ENCODE assay signal across 2 fruit fly cellular contexts in genomic region chr4:721774-722173, dm6.
A peak's percentile ranks its signal among the peaks of the same experiment; 100 is the strongest.
TF ChIP-seq lines count a peak whose summit lies in the region.

No protein-coding gene starts in this region.

- TF ChIP-seq CTCF in whole organism, embryonic (GFP tag; optimal IDR thresholded peaks at IDR 0.05; lab: Kevin White, UChicago), result peak; percentile 67

TF ChIP-seq in whole organism, embryonic, 481 proteins besides CTCF, POLR2A, EP300 and RAD21 (continues in another document):
- TF ChIP-seq CG14710 (tag; optimal IDR thresholded peaks at IDR 0.05; lab: Kevin White, UChicago) (peak; percentile 27), CG15514 (GFP tag; optimal IDR thresholded peaks at IDR 0.05; lab: Kevin White, UChicago) (peak; percentile 63), phol (tag; optimal IDR thresholded peaks at IDR 0.05; lab: Kevin White, UChicago) (peak; percentile 58), zf30C (GFP tag; optimal IDR thresholded peaks at IDR 0.05; lab: Kevin White, UChicago) (no peak), bcd (GFP tag; optimal IDR thresholded peaks at IDR 0.05; lab: Kevin White, UChicago) (no peak), CG18619 (GFP tag; optimal IDR thresholded peaks at IDR 0.05; lab: Kevin White, UChicago) (no peak), Hr51 (GFP tag; optimal IDR thresholded peaks at IDR 0.05; lab: Kevin White, UChicago) (no peak), CG14860 (GFP tag; IDR thresholded peaks at IDR 0.05; lab: Robert Waterston, UW; ENCODE audit: partially characterized antibody) (peak; percentile 21; the same call in 1 of the 3 replicates), gcm (GFP tag; optimal IDR thresholded peaks at IDR 0.05; lab: Kevin White, UChicago) (no peak), CG42726 (GFP tag; IDR thresholded peaks at IDR 0.05; lab: Robert Waterston, UW; ENCODE audit: partially characterized antibody) (no peak), CG6791 (GFP tag; IDR thresholded peaks at IDR 0.05; lab: Robert Waterston, UW; ENCODE audit: partially characterized antibody) (peak; percentile 42; the same call in 2 of the 3 replicates), seq (GFP tag; IDR thresholded peaks at IDR 0.05; lab: Robert Waterston, UW) (no peak), MBD-R2 (GFP tag; IDR thresholded peaks at IDR 0.05; lab: Robert Waterston, UW) (no peak), crc (GFP tag; optimal IDR thresholded peaks at IDR 0.05; lab: Kevin White, UChicago) (no peak), BEAF-32 (GFP tag; optimal IDR thresholded peaks at IDR 0.05; lab: Kevin White, UChicago) (peak; percentile 6), p53 (GFP tag; optimal IDR thresholded peaks at IDR 0.05; lab: Kevin White, UChicago) (no peak), amos (GFP tag; IDR thresholded peaks at IDR 0.05; lab: Robert Waterston, UW; ENCODE audit: partially characterized antibody) (peak; percentile 26; the same call in 1 of the 2 replicates), kah (GFP tag; optimal IDR thresholded peaks at IDR 0.05; lab: Kevin White, UChicago) (no peak), aop (GFP tag; IDR thresholded peaks at IDR 0.05; lab: Robert Waterston, UW) (no peak), CG15696 (tag; optimal IDR thresholded peaks at IDR 0.05; lab: Kevin White, UChicago) (no peak), CG10267 (tag; optimal IDR thresholded peaks at IDR 0.05; lab: Kevin White, UChicago) (peak; percentile 87), CG2199 (GFP tag; IDR thresholded peaks at IDR 0.05; lab: Robert Waterston, UW) (peak; percentile 98), pan (optimal IDR thresholded peaks at IDR 0.05; lab: Kevin White, UChicago) (no peak), pan (GFP tag; optimal IDR thresholded peaks at IDR 0.05 in 1 of 2, IDR thresholded peaks at IDR 0.05 in 1 of 2) (no peak), Ets97D (GFP tag; optimal IDR thresholded peaks at IDR 0.05; lab: Kevin White, UChicago) (peak; percentile 26), CG13287 (GFP tag; IDR thresholded peaks at IDR 0.05; lab: Robert Waterston, UW; ENCODE audit: partially characterized antibody) (peak; percentile 32; the same call in 1 of the 2 replicates), CG2678 (tag; optimal IDR thresholded peaks at IDR 0.05; lab: Kevin White, UChicago) (no peak), Hmr (GFP tag; optimal IDR thresholded peaks at IDR 0.05; lab: Kevin White, UChicago) (peak; percentile 36), trem (tag; optimal IDR thresholded peaks at IDR 0.05; lab: Kevin White, UChicago) (peak; percentile 13), pita (GFP tag; optimal IDR thresholded peaks at IDR 0.05; lab: Kevin White, UChicago) (peak; percentile 53), ranshi (GFP tag; IDR thresholded peaks at IDR 0.05; lab: Robert Waterston, UW) (no peak), CG7963 (GFP tag; IDR thresholded peaks at IDR 0.05; lab: Robert Waterston, UW; ENCODE audit: partially characterized antibody) (no peak), zen (tag; optimal IDR thresholded peaks at IDR 0.05; lab: Kevin White, UChicago) (peak; percentile 73), CG8290 (GFP tag; optimal IDR thresholded peaks at IDR 0.05; lab: Kevin White, UChicago) (peak; percentile 45), CG8290 (tag; optimal IDR thresholded peaks at IDR 0.05; lab: Kevin White, UChicago) (peak; percentile 10 to 16), tin (GFP tag; optimal IDR thresholded peaks at IDR 0.05; lab: Kevin White, UChicago) (no peak), CG7839 (tag; optimal IDR thresholded peaks at IDR 0.05; lab: Kevin White, UChicago) (no peak), Bgb (GFP tag; IDR thresholded peaks at IDR 0.05; lab: Robert Waterston, UW; ENCODE audit: partially characterized antibody) (peak; percentile 34; the same call in 1 of the 2 replicates), fd64A (GFP tag; optimal IDR thresholded peaks at IDR 0.05; lab: Kevin White, UChicago) (no peak), gfzf (GFP tag; optimal IDR thresholded peaks at IDR 0.05; lab: Kevin White, UChicago) (peak; percentile 26), CG33213 (GFP tag; optimal IDR thresholded peaks at IDR 0.05; lab: Kevin White, UChicago) (peak; percentile 63), nerfin-1 (tag; optimal IDR thresholded peaks at IDR 0.05; lab: Kevin White, UChicago) (peak; percentile 66), stwl (tag; optimal IDR thresholded peaks at IDR 0.05; lab: Kevin White, UChicago) (peak; percentile 98), CG30020 (tag; optimal IDR thresholded peaks at IDR 0.05; lab: Kevin White, UChicago) (peak; percentile 16)

TF ChIP-seq in whole organism, prepupa, 60 proteins besides CTCF, POLR2A, EP300 and RAD21:
- TF ChIP-seq svp (GFP tag; lab: Kevin White, UChicago) (peak; percentile 6), lz (GFP tag; optimal IDR thresholded peaks at IDR 0.05; lab: Kevin White, UChicago) (no peak), net (GFP tag; optimal IDR thresholded peaks at IDR 0.05; lab: Kevin White, UChicago) (no peak)
